Worm (Caenorhabditis elegans): Measurements from ENCODE around the gene K10D11.3.

Gene K10D11.3

ce11 chrIV:12989355-12989754 lies 3.4 kb upstream of the K10D11.3 start, which contains the start of gene K10D11.6:
K10D11.6 (minus strand) TSS chrIV:12989455.
- TF ChIP-seq elt-3 (tag; optimal IDR thresholded peaks at IDR 0.05) (no peak), lin-13 (tag; optimal IDR thresholded peaks at IDR 0.05) (no peak), zip-8 (tag; optimal IDR thresholded peaks at IDR 0.05) (no peak), unc-39 (tag; optimal IDR thresholded peaks at IDR 0.05) (no peak), tbx-8 (GFP tag; optimal IDR thresholded peaks at IDR 0.05) (no peak)

ce11 chrIV:12978307-12979036 lies 7.5 kb downstream of the K10D11.3 start, which contains the start of gene K10D11.2:
K10D11.2 (plus strand) TSS chrIV:12978986.
- TF ChIP-seq snpc-4 (tag; optimal IDR thresholded peaks at IDR 0.05): no peak
- TF ChIP-seq ceh-83 (GFP tag; optimal IDR thresholded peaks at IDR 0.05): no peak
- TF ChIP-seq nhr-237 (tag; optimal IDR thresholded peaks at IDR 0.05): no peak
- no peak for TF ChIP-seq hlh-1 (tag; optimal IDR thresholded peaks at IDR 0.05)
- no peak for TF ChIP-seq cnd-1 (tag; optimal IDR thresholded peaks at IDR 0.05)

ce11 chrIV:12977650-12978049 lies 8.3 kb downstream of the K10D11.3 start:
- TF ChIP-seq hlh-1 (tag; optimal IDR thresholded peaks at IDR 0.05): no peak
- no peak for TF ChIP-seq ceh-39 (tag; optimal IDR thresholded peaks at IDR 0.05)
- no peak for TF ChIP-seq mab-5 (tag; optimal IDR thresholded peaks at IDR 0.05)
- no peak for TF ChIP-seq unc-39 (tag; optimal IDR thresholded peaks at IDR 0.05)
- no peak for TF ChIP-seq ztf-11 (tag; optimal IDR thresholded peaks at IDR 0.05)

ce11 chrIV:12975981-12976380 lies 10.0 kb downstream of the K10D11.3 start, which contains the start of gene dod-17:
dod-17 (plus strand) TSS chrIV:12976303.
- no peak for TF ChIP-seq flh-1 (GFP tag; optimal IDR thresholded peaks at IDR 0.05)
- TF ChIP-seq lin-32 (GFP tag; optimal IDR thresholded peaks at IDR 0.05): no peak
- TF ChIP-seq M03D4.4 (tag; optimal IDR thresholded peaks at IDR 0.05): no peak
- TF ChIP-seq nhr-237 (tag; optimal IDR thresholded peaks at IDR 0.05): no peak
- TF ChIP-seq nhr-2 (tag; optimal IDR thresholded peaks at IDR 0.05): no peak
- no peak for TF ChIP-seq sem-2 (GFP tag; optimal IDR thresholded peaks at IDR 0.05)
- no peak for TF ChIP-seq hlh-1 (tag; optimal IDR thresholded peaks at IDR 0.05)
- no peak for TF ChIP-seq unc-120 (tag; optimal IDR thresholded peaks at IDR 0.05; ENCODE audit: poor library complexity, severe bottlenecking)
- TF ChIP-seq blmp-1 (tag; optimal IDR thresholded peaks at IDR 0.05): no peak
- TF ChIP-seq tbx-8 (GFP tag; optimal IDR thresholded peaks at IDR 0.05): no peak

- TF ChIP-seq sem-2 (GFP tag; optimal IDR thresholded peaks at IDR 0.05) (no peak), ceh-43 (GFP tag; optimal IDR thresholded peaks at IDR 0.05) (no peak), pha-4 (tag; optimal IDR thresholded peaks at IDR 0.05) (no peak), mep-1 (tag; optimal IDR thresholded peaks at IDR 0.05) (no peak), elt-3 (tag; optimal IDR thresholded peaks at IDR 0.05) (no peak), mls-2 (tag; optimal IDR thresholded peaks at IDR 0.05) (no peak), unc-62 (GFP tag; optimal IDR thresholded peaks at IDR 0.05) (no peak), lin-13 (tag; optimal IDR thresholded peaks at IDR 0.05) (no peak), cnd-1 (tag; optimal IDR thresholded peaks at IDR 0.05) (no peak), nhr-12 (tag; optimal IDR thresholded peaks at IDR 0.05) (no peak), M03D4.4 (tag; optimal IDR thresholded peaks at IDR 0.05) (no peak), zip-8 (tag; optimal IDR thresholded peaks at IDR 0.05) (no peak), nhr-237 (tag; optimal IDR thresholded peaks at IDR 0.05) (no peak), ces-1 (GFP tag; optimal IDR thresholded peaks at IDR 0.05) (no peak), tbx-8 (GFP tag; optimal IDR thresholded peaks at IDR 0.05) (no peak), nhr-28 (tag; optimal IDR thresholded peaks at IDR 0.05) (no peak), lsy-2 (tag; optimal IDR thresholded peaks at IDR 0.05) (no peak), nhr-76 (tag; optimal IDR thresholded peaks at IDR 0.05) (no peak)
These were observed 12.6 kb downstream of the K10D11.3 start, which contains the start of gene F55G11.4 for ce11 chrIV:12973336-12973735. F55G11.4 (plus strand) TSS chrIV:12973624.

- no peak for TF ChIP-seq lin-13 (tag; optimal IDR thresholded peaks at IDR 0.05)
- TF ChIP-seq drap-1 (GFP tag; optimal IDR thresholded peaks at IDR 0.05): no peak
- no peak for TF ChIP-seq ces-1 (GFP tag; optimal IDR thresholded peaks at IDR 0.05)
- no peak for TF ChIP-seq ceh-43 (GFP tag; optimal IDR thresholded peaks at IDR 0.05)
- TF ChIP-seq nhr-237 (tag; optimal IDR thresholded peaks at IDR 0.05): no peak
- TF ChIP-seq elt-1 (tag; optimal IDR thresholded peaks at IDR 0.05; ENCODE audit: borderline replicate concordance, insufficient read depth): no peak
- no peak for TF ChIP-seq blmp-1 (tag; optimal IDR thresholded peaks at IDR 0.05)
- TF ChIP-seq ham-2 (GFP tag; optimal IDR thresholded peaks at IDR 0.05): no peak
- TF ChIP-seq flh-1 (GFP tag; optimal IDR thresholded peaks at IDR 0.05): no peak
- no peak for TF ChIP-seq cnd-1 (tag; optimal IDR thresholded peaks at IDR 0.05)
- no peak for TF ChIP-seq unc-62 (GFP tag; optimal IDR thresholded peaks at IDR 0.05)
- TF ChIP-seq snpc-4 (tag; optimal IDR thresholded peaks at IDR 0.05): no peak
- no peak for TF ChIP-seq tbx-8 (GFP tag; optimal IDR thresholded peaks at IDR 0.05)
- TF ChIP-seq zip-8 (tag; optimal IDR thresholded peaks at IDR 0.05): no peak
These were observed 13.2 kb downstream of the K10D11.3 start for ce11 chrIV:12972780-12973179.

Measured in whole organism, mixed stage, embryonic.